Worm (Caenorhabditis elegans) whole organism, L3 larva: Measurements from ENCODE around the gene ptr-8.
"Not testable (repeated sequence)": the region's sequence is repeated elsewhere in the genome, so short reads cannot be mapped to it uniquely, and the experiment has no call there.

Experiments
- R02D3.7 ChIP-seq: fragments of 150-350 bp; optimal IDR thresholded peaks from 2 replicates; lab custom pipeline; 2014; ENCODE audit warnings: missing biosample characterization, missing genetic modification characterization
- ZK546.5 ChIP-seq: sonication (generic microtip); optimal IDR thresholded peaks from 2 replicates; lab custom pipeline; 2017; ENCODE audit warnings: missing biosample characterization, missing genetic modification characterization
- aly-2 ChIP-seq: fragments of 150-350 bp; optimal IDR thresholded peaks from 2 replicates; lab custom pipeline; 2014; ENCODE audit warnings: missing biosample characterization, missing genetic modification characterization
- ama-1 ChIP-seq: fragments of 150-350 bp; optimal IDR thresholded peaks from 2 replicates; lab custom pipeline; 2018
- ceh-28 ChIP-seq: fragments of 150-350 bp; optimal IDR thresholded peaks from 2 replicates; lab custom pipeline; 2014; ENCODE audit warnings: missing biosample characterization, missing genetic modification reagents, missing genetic modification characterization
- ceh-82 ChIP-seq: fragments of 150-350 bp; optimal IDR thresholded peaks from 2 replicates; lab custom pipeline; 2014; ENCODE audit warnings: missing biosample characterization, missing genetic modification characterization
- daf-12 ChIP-seq: fragments of 150-350 bp; optimal IDR thresholded peaks from 2 replicates; lab custom pipeline; 2014; ENCODE audit warnings: missing biosample characterization, missing genetic modification reagents, missing genetic modification characterization
- egl-27 ChIP-seq: sonication (generic microtip); optimal IDR thresholded peaks from 4 replicates; lab custom pipeline; 2017; ENCODE audit warnings: missing biosample characterization, missing genetic modification reagents, missing genetic modification characterization
- egl-5 ChIP-seq: fragments of 150-350 bp; optimal IDR thresholded peaks from 2 replicates; lab custom pipeline; 2017; ENCODE audit warnings: missing biosample characterization, missing genetic modification reagents, missing genetic modification characterization, inconsistent platforms
- elt-1 ChIP-seq: fragments of 150-350 bp; optimal IDR thresholded peaks from 2 replicates; lab custom pipeline; 2014; ENCODE audit warnings: missing biosample characterization, missing genetic modification characterization
- elt-2 ChIP-seq: sonication (generic microtip); optimal IDR thresholded peaks from 2 replicates; lab custom pipeline; 2016; ENCODE audit warnings: missing genetic modification reagents, mild to moderate bottlenecking, missing genetic modification characterization, missing compliant biosample characterization
- elt-3 ChIP-seq, 3 experiments: fragments of 150-350 bp in 1 of 3; sonication (generic microtip) in 2 of 3; optimal IDR thresholded peaks; 2 replicates in 2 of 3; 4 replicates in 1 of 3; lab custom pipeline; 2014 to 2017; ENCODE audit warnings: missing biosample characterization in 3 of 3, missing genetic modification characterization in 3 of 3
- fkh-10 ChIP-seq: sonication (generic microtip); optimal IDR thresholded peaks from 2 replicates; lab custom pipeline; 2017; ENCODE audit warnings: missing biosample characterization, missing genetic modification reagents, missing genetic modification characterization
- fkh-2 ChIP-seq: fragments of 150-350 bp; optimal IDR thresholded peaks from 2 replicates; lab custom pipeline; 2014; ENCODE audit warnings: missing biosample characterization, missing genetic modification reagents, missing genetic modification characterization
- fos-1 ChIP-seq: fragments of 150-350 bp; optimal IDR thresholded peaks from 2 replicates; lab custom pipeline; 2014; ENCODE audit warnings: missing biosample characterization, missing genetic modification characterization
- jun-1 ChIP-seq: fragments of 150-350 bp; optimal IDR thresholded peaks from 2 replicates; lab custom pipeline; 2014; ENCODE audit warnings: missing biosample characterization, missing genetic modification reagents, missing genetic modification characterization
- lin-15B ChIP-seq: fragments of 150-350 bp; optimal IDR thresholded peaks from 2 replicates; lab custom pipeline; 2014; ENCODE audit warnings: missing biosample characterization, missing genetic modification characterization
- lin-39 ChIP-seq: fragments of 150-350 bp; optimal IDR thresholded peaks from 2 replicates; lab custom pipeline; 2018; ENCODE audit warnings: missing biosample characterization, missing genetic modification reagents, missing genetic modification characterization
- lsy-12 ChIP-seq: sonication (generic microtip); optimal IDR thresholded peaks from 2 replicates; lab custom pipeline; 2016; ENCODE audit warnings: mild to moderate bottlenecking, missing genetic modification characterization, missing compliant biosample characterization
- mdl-1 ChIP-seq: fragments of 150-350 bp; optimal IDR thresholded peaks from 2 replicates; lab custom pipeline; 2014; ENCODE audit warnings: missing biosample characterization, missing genetic modification characterization
- mml-1 ChIP-seq: fragments of 150-350 bp; sonication (generic microtip); optimal IDR thresholded peaks from 3 replicates; lab custom pipeline; 2014; ENCODE audit warnings: missing biosample characterization, missing genetic modification characterization
- nfya-1 ChIP-seq: sonication (generic microtip); optimal IDR thresholded peaks from 2 replicates; lab custom pipeline; 2017; ENCODE audit warnings: missing genetic modification characterization, mild to moderate bottlenecking, missing compliant biosample characterization, antibody characterized with exemption, moderate library complexity; ENCODE audit not compliant: insufficient read depth
- nhr-11 ChIP-seq: fragments of 150-350 bp; optimal IDR thresholded peaks from 2 replicates; lab custom pipeline; 2014; ENCODE audit warnings: missing biosample characterization, missing genetic modification characterization
- nhr-12 ChIP-seq: fragments of 150-350 bp; optimal IDR thresholded peaks from 2 replicates; lab custom pipeline; 2014; ENCODE audit warnings: missing biosample characterization, missing genetic modification characterization
- nhr-23 ChIP-seq: fragments of 150-350 bp; optimal IDR thresholded peaks from 2 replicates; lab custom pipeline; 2014; ENCODE audit warnings: missing biosample characterization, missing genetic modification reagents, missing genetic modification characterization
- nhr-237 ChIP-seq: fragments of 150-350 bp; optimal IDR thresholded peaks from 2 replicates; lab custom pipeline; 2014; ENCODE audit warnings: missing biosample characterization, missing genetic modification characterization
- nhr-25 ChIP-seq: sonication (generic microtip); optimal IDR thresholded peaks from 2 replicates; lab custom pipeline; 2017; ENCODE audit warnings: missing biosample characterization, missing genetic modification characterization
- nhr-28 ChIP-seq: fragments of 150-350 bp; optimal IDR thresholded peaks from 2 replicates; lab custom pipeline; 2014; ENCODE audit warnings: missing biosample characterization, missing genetic modification characterization
- nhr-43 ChIP-seq: sonication (generic microtip); optimal IDR thresholded peaks from 2 replicates; lab custom pipeline; 2016; ENCODE audit warnings: mild to moderate bottlenecking, missing genetic modification characterization, missing compliant biosample characterization; ENCODE audit not compliant: poor library complexity, severe bottlenecking
- nhr-76 ChIP-seq: fragments of 150-350 bp; sonication (generic microtip); optimal IDR thresholded peaks from 5 replicates; lab custom pipeline; 2014; ENCODE audit warnings: missing biosample characterization, missing genetic modification characterization
- nhr-77 ChIP-seq: fragments of 150-350 bp; optimal IDR thresholded peaks from 2 replicates; lab custom pipeline; 2014; ENCODE audit warnings: missing biosample characterization, missing genetic modification characterization
- pha-4 ChIP-seq: fragments of 150-350 bp; optimal IDR thresholded peaks from 2 replicates; lab custom pipeline; 2014; ENCODE audit warnings: missing biosample characterization, missing genetic modification reagents, missing genetic modification characterization
- pqm-1 ChIP-seq: fragments of 150-350 bp; optimal IDR thresholded peaks from 2 replicates; lab custom pipeline; 2017; ENCODE audit warnings: missing biosample characterization, missing genetic modification characterization, inconsistent platforms
- sea-2 ChIP-seq: fragments of 150-350 bp; sonication (generic microtip); optimal IDR thresholded peaks from 4 replicates; lab custom pipeline; 2014; ENCODE audit warnings: missing biosample characterization, missing genetic modification reagents, missing genetic modification characterization
- skn-1 ChIP-seq: fragments of 150-350 bp; optimal IDR thresholded peaks from 2 replicates; lab custom pipeline; 2014; ENCODE audit warnings: missing biosample characterization, missing genetic modification characterization
- snpc-4 ChIP-seq: fragments of 150-350 bp; optimal IDR thresholded peaks from 2 replicates; lab custom pipeline; 2014; ENCODE audit warnings: missing biosample characterization, missing genetic modification characterization
- tbx-2 ChIP-seq: sonication (generic microtip); optimal IDR thresholded peaks from 2 replicates; lab custom pipeline; 2016; ENCODE audit warnings: mild to moderate bottlenecking, missing genetic modification characterization, missing compliant biosample characterization
- unc-39 ChIP-seq: sonication (generic microtip); optimal IDR thresholded peaks from 4 replicates; lab custom pipeline; 2017; ENCODE audit warnings: missing biosample characterization, missing genetic modification characterization
- zag-1 ChIP-seq: fragments of 150-350 bp; optimal IDR thresholded peaks from 2 replicates; lab custom pipeline; 2014; ENCODE audit warnings: missing biosample characterization, missing genetic modification characterization
- ztf-11 ChIP-seq: fragments of 150-350 bp; optimal IDR thresholded peaks from 2 replicates; lab custom pipeline; 2014; ENCODE audit warnings: missing biosample characterization, missing genetic modification characterization
- ztf-4 ChIP-seq: fragments of 150-350 bp; optimal IDR thresholded peaks from 2 replicates; lab custom pipeline; 2014; ENCODE audit warnings: missing biosample characterization, missing genetic modification characterization

Gene ptr-8

DNA sequence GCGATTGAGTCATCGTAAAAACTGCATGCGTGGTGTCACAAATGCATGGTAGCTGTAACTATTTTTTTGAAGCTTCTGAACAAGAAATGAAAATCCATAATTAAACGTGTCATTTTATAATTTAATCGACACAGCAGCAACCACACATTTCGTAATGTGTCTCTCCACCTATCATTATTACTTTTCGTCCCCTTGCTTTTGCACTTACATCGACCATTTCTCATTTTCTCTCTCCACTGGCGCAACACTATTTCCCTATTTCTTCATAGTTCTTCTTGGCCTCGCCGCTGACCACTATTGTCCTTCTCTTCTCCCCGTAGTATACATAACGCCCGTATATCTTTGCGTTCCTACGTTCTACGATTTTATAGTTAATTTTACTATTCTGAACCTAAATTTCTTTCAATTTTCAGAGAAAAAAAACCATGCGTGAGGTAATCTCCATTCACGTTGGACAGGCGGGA is 29.2 kb downstream of the ptr-8 start, which contains the start of gene tba-4:
tba-4 (plus strand) TSS at position 414 of the 464 bp plus-strand sequence.
- TF ChIP-seq fkh-2 (tag; lab: Kevin White, UChicago) (no peak), nhr-25 (tag; lab: Kevin White, UChicago) (peak; percentile 13), elt-2 (peak; percentile 23)

DNA sequence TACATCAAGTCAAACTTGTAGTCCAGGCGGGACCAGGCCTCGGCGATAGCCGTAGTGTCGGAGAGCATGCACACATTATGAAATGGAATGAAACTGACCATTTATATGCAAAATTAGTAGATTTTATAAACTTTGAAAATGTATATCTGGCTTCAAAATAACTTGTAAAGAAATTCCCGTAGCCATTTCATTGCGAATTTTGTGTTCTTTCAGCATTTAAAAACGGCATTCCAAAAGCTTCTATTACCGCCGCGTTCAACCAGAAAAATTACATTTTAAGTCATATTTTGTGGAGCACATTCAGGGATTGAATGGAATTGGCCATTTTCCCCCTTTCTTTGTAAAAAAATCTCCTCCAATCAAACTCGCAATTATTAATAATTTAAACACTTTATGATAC is 33.8 kb downstream of the ptr-8 start, which contains the start of gene Y19D2B.1:
Y19D2B.1 (minus strand) TSS at position 101 of the 400 bp plus-strand sequence.
- TF ChIP-seq R02D3.7; nhr-237 (tag; lab: Kevin White, UChicago); mml-1 (tag; lab: Kevin White, UChicago): not testable (repeated sequence)

- TF ChIP-seq nfya-1 (tag; lab: Kevin White, UChicago) (no peak), pha-4 (tag; lab: Kevin White, UChicago) (no peak), daf-12 (tag; lab: Kevin White, UChicago) (no peak)
Measured at ce11 chrII:10923948-10924347, 34.9 kb downstream of the ptr-8 start, which contains the start of gene Y19D2B.2. Gene Y19D2B.2, plus strand, starts transcription at chrII:10924248.

DNA sequence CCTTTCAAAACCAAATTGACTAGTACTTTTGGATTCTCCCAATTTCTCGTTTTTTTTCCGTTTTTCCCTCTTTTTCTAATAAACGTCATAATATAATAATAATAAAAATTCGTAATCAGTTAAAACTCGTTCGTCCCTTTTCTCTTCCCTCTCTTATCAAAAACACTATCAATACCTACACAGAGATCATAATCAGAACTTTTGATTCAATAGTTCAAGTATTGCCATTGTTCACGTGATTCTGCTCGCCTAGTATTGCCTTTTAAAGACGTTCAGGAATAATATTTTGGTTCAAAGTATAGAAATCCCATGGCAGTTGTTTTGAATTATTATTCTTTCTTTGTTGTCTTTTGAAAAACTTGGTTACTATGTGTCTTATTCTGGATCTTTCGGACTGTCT is 35.6 kb downstream of the ptr-8 start:
- peak; percentile 34 for TF ChIP-seq skn-1 (tag; lab: Kevin White, UChicago)
- peak; percentile 2 for TF ChIP-seq nhr-25 (tag; lab: Kevin White, UChicago)
- TF ChIP-seq elt-2 = peak; percentile 93
- peak; percentile 97 for TF ChIP-seq pqm-1
- TF ChIP-seq sea-2 (GFP tag; lab: Kevin White, UChicago) = no peak
- no peak for TF ChIP-seq mml-1 (tag; lab: Kevin White, UChicago)
- TF ChIP-seq nhr-43 = peak; percentile 24
- TF ChIP-seq lsy-12 = peak; percentile 3
- TF ChIP-seq fkh-10 = no peak
- TF ChIP-seq pha-4 (tag; lab: Kevin White, UChicago) = peak; percentile 44
- TF ChIP-seq snpc-4 (tag; lab: Kevin White, UChicago) = peak; percentile 34
- peak; percentile 16 to 65 (median 18) for TF ChIP-seq elt-3 (tag; optimal IDR thresholded peaks at IDR 0.05; lab: Kevin White, UChicago)
- TF ChIP-seq jun-1 (tag; lab: Kevin White, UChicago) = peak; percentile 73

ce11 chrII:10925804-10926570 is 36.9 kb downstream of the ptr-8 start, which contains the start of gene metr-1:
Gene metr-1, plus strand, starts transcription at chrII:10926561.
- TF ChIP-seq elt-2 = peak; percentile 68
- no peak for TF ChIP-seq ceh-28 (tag; lab: Kevin White, UChicago)
- TF ChIP-seq ZK546.5 = no peak
- TF ChIP-seq mml-1 (tag; lab: Kevin White, UChicago) = no peak
- TF ChIP-seq mdl-1 (tag; lab: Kevin White, UChicago) = no peak
- TF ChIP-seq lsy-12 = no peak
- TF ChIP-seq ceh-82 (tag; lab: Kevin White, UChicago) = no peak
- peak in 1 of 3 experiments; percentile 20 for TF ChIP-seq elt-3 (tag; optimal IDR thresholded peaks at IDR 0.05; lab: Kevin White, UChicago)
- TF ChIP-seq egl-5 (tag; lab: Kevin White, UChicago) = no peak
- no peak for TF ChIP-seq jun-1 (tag; lab: Kevin White, UChicago)
- no peak for TF ChIP-seq nhr-11 (tag; lab: Kevin White, UChicago)
- no peak for TF ChIP-seq elt-1
- no peak for TF ChIP-seq unc-39
- TF ChIP-seq skn-1 (tag; lab: Kevin White, UChicago) = no peak
- TF ChIP-seq nhr-77 (tag; lab: Kevin White, UChicago) = no peak
- TF ChIP-seq nhr-28 (tag; lab: Kevin White, UChicago) = no peak
- TF ChIP-seq tbx-2 (tag; lab: Kevin White, UChicago) = no peak
- TF ChIP-seq zag-1 (tag; lab: Kevin White, UChicago) = no peak
- TF ChIP-seq lin-39 (tag; lab: Kevin White, UChicago) = no peak
- TF ChIP-seq nhr-12 (tag; lab: Kevin White, UChicago) = no peak
- TF ChIP-seq lin-15B (tag; lab: Kevin White, UChicago) = peak; percentile 20
- no peak for TF ChIP-seq ama-1 (lab: Kevin White, UChicago)
- no peak for TF ChIP-seq fos-1 (tag; lab: Kevin White, UChicago)
- no peak for TF ChIP-seq aly-2 (tag; lab: Kevin White, UChicago)
- TF ChIP-seq fkh-2 (tag; lab: Kevin White, UChicago) = no peak
- no peak for TF ChIP-seq ztf-4 (tag; lab: Kevin White, UChicago)
- no peak for TF ChIP-seq nhr-237 (tag; lab: Kevin White, UChicago)
- TF ChIP-seq R02D3.7 = no peak
- no peak for TF ChIP-seq nhr-76 (tag; lab: Kevin White, UChicago)
- TF ChIP-seq nhr-25 (tag; lab: Kevin White, UChicago) = peak; percentile 46
- TF ChIP-seq egl-27 = no peak
- peak; percentile 52 for TF ChIP-seq nhr-23 (tag; lab: Kevin White, UChicago)
- no peak for TF ChIP-seq ztf-11
- TF ChIP-seq nhr-43 = peak; percentile 46
- no peak for TF ChIP-seq pqm-1
- TF ChIP-seq nfya-1 (tag; lab: Kevin White, UChicago) = peak; percentile 7
